Worm (Caenorhabditis elegans) whole organism, L4 larva: ENCODE data around the gene prmt-1.
A peak's percentile ranks its signal among the peaks of the same experiment; 100 is the strongest.
"Not testable (repeated sequence)": the region's sequence is repeated elsewhere in the genome, so short reads cannot be mapped to it uniquely, and the experiment has no call there.

ENCODE experiments used
- D1046.2 ChIP-seq: fragments of 200-800 bp; sonication (Bioruptor generic); IDR thresholded peaks from 2 replicates; pipeline ENCODE4 v1.3.6; 2022; ENCODE audit warnings: missing genetic modification characterization, missing compliant biosample characterization
- F49E8.2 ChIP-seq: sonication (generic microtip); optimal IDR thresholded peaks from 2 replicates; lab custom pipeline; 2016; ENCODE audit warnings: missing compliant biosample characterization, mild to moderate bottlenecking, missing genetic modification characterization, borderline replicate concordance
- R02D3.7 ChIP-seq: fragments of 150-350 bp; sonication (generic microtip); optimal IDR thresholded peaks from 3 replicates; lab custom pipeline; 2014; ENCODE audit warnings: missing biosample characterization, missing genetic modification characterization
- Y48G9A.11 ChIP-seq: fragments of 200-800 bp; sonication (Bioruptor generic); IDR thresholded peaks from 2 replicates; pipeline ENCODE4 v1.3.6; 2022; ENCODE audit warnings: missing genetic modification reagents, missing genetic modification characterization, missing compliant biosample characterization
- Y75B8A.6 ChIP-seq: fragments of 200-800 bp; sonication (Bioruptor generic); IDR thresholded peaks from 2 replicates; pipeline ENCODE4 v1.3.6; 2022; ENCODE audit warnings: missing genetic modification reagents, missing genetic modification characterization, missing compliant biosample characterization
- ZK337.2 ChIP-seq: fragments of 200-800 bp; sonication (Bioruptor generic); IDR thresholded peaks from 2 replicates; pipeline ENCODE4 v1.3.6; 2022; ENCODE audit warnings: missing genetic modification reagents, missing genetic modification characterization, missing compliant biosample characterization
- cey-2 ChIP-seq: sonication (generic microtip); optimal IDR thresholded peaks from 3 replicates; lab custom pipeline; 2017; ENCODE audit warnings: missing genetic modification characterization, mild to moderate bottlenecking, missing compliant biosample characterization, antibody characterized with exemption, borderline replicate concordance; ENCODE audit not compliant: insufficient read depth
- ctbp-1 ChIP-seq: fragments of 200-800 bp; sonication (Bioruptor generic); IDR thresholded peaks from 2 replicates; pipeline ENCODE4 v1.3.6; 2022; ENCODE audit warnings: missing genetic modification reagents, missing genetic modification characterization, missing compliant biosample characterization
- daf-12 ChIP-seq: fragments of 150-350 bp; optimal IDR thresholded peaks from 2 replicates; lab custom pipeline; 2014; ENCODE audit warnings: missing biosample characterization, missing genetic modification reagents, missing genetic modification characterization
- daf-16 ChIP-seq, 3 experiments: sonication (generic microtip); optimal IDR thresholded peaks; 2 replicates each; lab custom pipeline; 2016 to 2017; ENCODE audit warnings: missing genetic modification characterization in 3 of 3, missing genetic modification reagents in 3 of 3, mild to moderate bottlenecking in 2 of 3, missing compliant biosample characterization in 2 of 3, missing biosample characterization in 1 of 3, moderate library complexity in 1 of 3
- dmd-9 ChIP-seq: fragments of 200-800 bp; sonication (Bioruptor generic); IDR thresholded peaks from 2 replicates; pipeline ENCODE4 v1.3.6; 2022; ENCODE audit warnings: missing genetic modification reagents, missing genetic modification characterization, missing compliant biosample characterization
- dpl-1 ChIP-seq: fragments of 150-350 bp; optimal IDR thresholded peaks from 2 replicates; lab custom pipeline; 2014; ENCODE audit warnings: missing biosample characterization, missing genetic modification reagents, missing genetic modification characterization
- dve-1 ChIP-seq: sonication (generic microtip); optimal IDR thresholded peaks from 2 replicates; lab custom pipeline; 2017; ENCODE audit warnings: antibody characterized with exemption, mild to moderate bottlenecking, missing genetic modification characterization, missing compliant biosample characterization; ENCODE audit not compliant: insufficient read depth
- egl-27 ChIP-seq: sonication (generic microtip); optimal IDR thresholded peaks from 3 replicates; lab custom pipeline; 2017; ENCODE audit warnings: missing biosample characterization, missing genetic modification reagents, missing genetic modification characterization
- egl-43 ChIP-seq: fragments of 200-800 bp; sonication (Bioruptor generic); IDR thresholded peaks from 2 replicates; pipeline ENCODE4 v1.3.6; 2022; ENCODE audit warnings: missing genetic modification reagents, missing genetic modification characterization, missing compliant biosample characterization
- fkh-10 ChIP-seq: fragments of 150-350 bp; optimal IDR thresholded peaks from 2 replicates; lab custom pipeline; 2014; ENCODE audit warnings: missing biosample characterization, missing genetic modification reagents, missing genetic modification characterization
- hif-1 ChIP-seq, 2 experiments: sonication (generic microtip); optimal IDR thresholded peaks; 2 replicates each; lab custom pipeline; 2016 to 2017; ENCODE audit warnings: missing compliant biosample characterization in 2 of 2, missing genetic modification characterization in 2 of 2, missing genetic modification reagents in 2 of 2, missing genotype in 2 of 2, mild to moderate bottlenecking in 1 of 2
- hlh-11 ChIP-seq: fragments of 200-800 bp; sonication (Bioruptor generic); optimal IDR thresholded peaks from 2 replicates; lab custom pipeline; 2018; ENCODE audit warnings: mild to moderate bottlenecking, missing genetic modification characterization, missing compliant biosample characterization
- lin-13 ChIP-seq: fragments of 150-350 bp; optimal IDR thresholded peaks from 2 replicates; lab custom pipeline; 2014; ENCODE audit warnings: missing biosample characterization, missing genetic modification reagents, missing genetic modification characterization
- lin-15B ChIP-seq: fragments of 150-350 bp; sonication (generic microtip); optimal IDR thresholded peaks from 3 replicates; lab custom pipeline; 2014; ENCODE audit warnings: missing biosample characterization, missing genetic modification characterization
- lin-39 ChIP-seq: fragments of 150-350 bp; optimal IDR thresholded peaks from 2 replicates; lab custom pipeline; 2014; ENCODE audit warnings: missing biosample characterization, missing genetic modification reagents, missing genetic modification characterization
- madf-5 ChIP-seq, 2 experiments: fragments of 200-800 bp; sonication (Bioruptor generic); IDR thresholded peaks; 2 replicates each; pipeline ENCODE4 v1.3.6; 2022; ENCODE audit warnings: missing compliant biosample characterization in 2 of 2, missing genetic modification characterization in 2 of 2
- madf-9 ChIP-seq: fragments of 200-800 bp; sonication (Bioruptor generic); conservative IDR thresholded peaks from 2 replicates; pipeline ENCODE4 v1.3.6; 2022; ENCODE audit warnings: missing genetic modification reagents, missing genetic modification characterization, missing compliant biosample characterization
- mdl-1 ChIP-seq, 2 experiments: fragments of 150-350 bp in 1 of 2; sonication (generic microtip) in 1 of 2; optimal IDR thresholded peaks; 2 replicates each; lab custom pipeline; 2014 to 2017; ENCODE audit warnings: missing biosample characterization in 2 of 2, missing genetic modification characterization in 2 of 2
- mdt-29 ChIP-seq: fragments of 200-800 bp; sonication (Bioruptor generic); IDR thresholded peaks from 2 replicates; pipeline ENCODE4 v1.3.6; 2022; ENCODE audit warnings: missing genetic modification reagents, missing genetic modification characterization, missing compliant biosample characterization
- mep-1 ChIP-seq: fragments of 150-350 bp; sonication (generic microtip); optimal IDR thresholded peaks from 3 replicates; lab custom pipeline; 2014; ENCODE audit warnings: missing biosample characterization, missing genetic modification characterization
- mxl-2 ChIP-seq: fragments of 200-800 bp; sonication (Bioruptor generic); conservative IDR thresholded peaks from 2 replicates; pipeline ENCODE4 v1.3.6; 2022; ENCODE audit warnings: missing genetic modification reagents, missing genetic modification characterization, missing compliant biosample characterization
- mxl-3 ChIP-seq: fragments of 200-800 bp; sonication (Bioruptor generic); optimal IDR thresholded peaks from 2 replicates; lab custom pipeline; 2018; ENCODE audit warnings: mild to moderate bottlenecking, missing genetic modification characterization, missing compliant biosample characterization
- nhr-102 ChIP-seq: sonication (generic microtip); optimal IDR thresholded peaks from 2 replicates; lab custom pipeline; 2016; ENCODE audit warnings: mild to moderate bottlenecking, missing genetic modification characterization, moderate library complexity, missing compliant biosample characterization
- nhr-11 ChIP-seq: fragments of 150-350 bp; optimal IDR thresholded peaks from 2 replicates; lab custom pipeline; 2014; ENCODE audit warnings: missing biosample characterization, missing genetic modification characterization
- nhr-237 ChIP-seq: sonication (generic microtip); optimal IDR thresholded peaks from 2 replicates; lab custom pipeline; 2017; ENCODE audit warnings: missing biosample characterization, missing genetic modification characterization
- nhr-25 ChIP-seq: sonication (generic microtip); optimal IDR thresholded peaks from 2 replicates; lab custom pipeline; 2017; ENCODE audit warnings: missing genetic modification characterization, mild to moderate bottlenecking, missing compliant biosample characterization, antibody characterized with exemption, moderate library complexity, borderline replicate concordance; ENCODE audit not compliant: insufficient read depth
- nhr-42 ChIP-seq: fragments of 200-800 bp; sonication (Bioruptor generic); IDR thresholded peaks from 2 replicates; pipeline ENCODE4 v1.3.6; 2022; ENCODE audit warnings: missing genetic modification characterization, missing compliant biosample characterization
- php-3 ChIP-seq: fragments of 200-800 bp; sonication (Bioruptor generic); IDR thresholded peaks from 2 replicates; pipeline ENCODE4 v1.3.6; 2022; ENCODE audit warnings: missing genetic modification reagents, missing genetic modification characterization, missing compliant biosample characterization
- rbr-2 ChIP-seq: sonication (generic microtip); optimal IDR thresholded peaks from 2 replicates; lab custom pipeline; 2016; ENCODE audit warnings: missing genotype, missing genetic modification characterization, missing compliant biosample characterization
- skn-1 ChIP-seq: fragments of 150-350 bp; optimal IDR thresholded peaks from 2 replicates; lab custom pipeline; 2014; ENCODE audit warnings: missing biosample characterization, missing genetic modification characterization
- snpc-1.2 ChIP-seq: fragments of 200-800 bp; sonication (Bioruptor generic); IDR thresholded peaks from 2 replicates; pipeline ENCODE4 v1.3.6; 2022; ENCODE audit warnings: missing genetic modification reagents, missing genetic modification characterization, missing compliant biosample characterization
- tag-97 ChIP-seq: fragments of 200-800 bp; sonication (Bioruptor generic); IDR thresholded peaks from 2 replicates; pipeline ENCODE4 v1.3.6; 2022; ENCODE audit warnings: missing genetic modification characterization, missing compliant biosample characterization
- unc-130 ChIP-seq: sonication (generic microtip); optimal IDR thresholded peaks from 2 replicates; lab custom pipeline; 2016; ENCODE audit warnings: missing genetic modification reagents, missing genetic modification characterization, missing compliant biosample characterization
- unc-39 ChIP-seq: sonication (generic microtip); optimal IDR thresholded peaks from 2 replicates; lab custom pipeline; 2017; ENCODE audit warnings: missing biosample characterization, missing genetic modification characterization
- vab-7 ChIP-seq: fragments of 200-800 bp; sonication (Bioruptor generic); IDR thresholded peaks from 2 replicates; pipeline ENCODE4 v1.3.6; 2022; ENCODE audit warnings: missing genetic modification reagents, missing genetic modification characterization, missing compliant biosample characterization
- zfp-2 ChIP-seq: sonication (generic microtip); optimal IDR thresholded peaks from 2 replicates; lab custom pipeline; 2016; ENCODE audit warnings: mild to moderate bottlenecking, missing genetic modification characterization, missing compliant biosample characterization
- ztf-11 ChIP-seq: fragments of 150-350 bp; optimal IDR thresholded peaks from 2 replicates; lab custom pipeline; 2014; ENCODE audit warnings: missing biosample characterization, missing genetic modification characterization

The prmt-1 gene

DNA sequence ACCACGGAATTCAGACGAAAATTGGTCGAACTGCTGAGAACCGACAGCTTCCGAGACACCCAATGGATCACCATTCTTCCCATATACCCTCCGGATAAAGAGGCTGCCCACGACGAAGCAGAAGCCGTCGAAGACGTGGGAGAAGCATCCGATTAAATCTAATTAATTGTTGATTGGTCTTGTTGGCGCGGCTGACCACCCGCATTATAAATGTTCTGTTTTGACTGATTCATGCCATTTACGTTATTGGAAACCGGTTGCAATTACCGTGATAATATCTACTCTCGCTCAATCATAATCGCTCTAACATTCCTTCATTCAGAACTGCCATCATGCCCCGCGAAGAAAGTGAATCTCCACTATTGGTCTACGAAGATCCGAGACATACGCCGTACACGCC lies 33.8 kb upstream of the prmt-1 start, which contains the start of gene ZC15.3:
Gene ZC15.3 (plus strand): TSS at position 301 of the 400 bp plus-strand sequence.
- not testable (repeated sequence) for TF ChIP-seq Y75B8A.6 (GFP tag; lab: Robert Waterston, UW); tag-97 (GFP tag; lab: Robert Waterston, UW); unc-130 (GFP tag; lab: Kevin White, UChicago)

DNA sequence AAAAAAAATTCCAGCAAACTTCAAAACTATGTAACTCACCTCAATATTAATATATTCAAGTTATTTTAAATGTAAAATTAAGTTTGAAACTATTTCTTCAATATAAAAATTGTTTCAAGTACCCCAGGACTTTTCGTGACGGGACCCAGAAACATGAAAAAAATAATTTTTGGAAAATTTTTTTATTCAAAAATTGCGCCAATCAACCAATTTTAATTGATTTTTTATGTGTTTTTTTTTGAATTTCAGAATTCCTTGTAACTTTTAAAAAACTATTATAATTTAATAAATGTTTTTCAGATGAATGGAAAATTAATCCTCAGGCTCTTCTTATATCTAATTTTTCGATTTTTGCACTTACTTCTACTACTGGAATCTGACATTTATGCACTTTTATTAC lies 28.1 kb upstream of the prmt-1 start, which contains the start of gene ZC15.5:
Gene ZC15.5 (plus strand): TSS at position 301 of the 400 bp plus-strand sequence.
- TF ChIP-seq egl-43 (GFP tag; lab: Robert Waterston, UW) (no peak), dpl-1 (GFP tag; lab: Kevin White, UChicago) (no peak), mep-1 (no peak), nhr-102 (tag; lab: Kevin White, UChicago) (no peak), egl-27 (tag; lab: Kevin White, UChicago) (no peak), F49E8.2 (tag; lab: Kevin White, UChicago) (no peak), nhr-25 (tag; lab: Kevin White, UChicago) (no peak), lin-39 (no peak), fkh-10 (no peak), ZK337.2 (GFP tag; lab: Robert Waterston, UW) (no peak), php-3 (GFP tag; lab: Robert Waterston, UW) (no peak), daf-16 (GFP tag; optimal IDR thresholded peaks at IDR 0.05; lab: Kevin White, UChicago) (no peak), daf-16 (tag; optimal IDR thresholded peaks at IDR 0.05; lab: Kevin White, UChicago) (no peak)

DNA sequence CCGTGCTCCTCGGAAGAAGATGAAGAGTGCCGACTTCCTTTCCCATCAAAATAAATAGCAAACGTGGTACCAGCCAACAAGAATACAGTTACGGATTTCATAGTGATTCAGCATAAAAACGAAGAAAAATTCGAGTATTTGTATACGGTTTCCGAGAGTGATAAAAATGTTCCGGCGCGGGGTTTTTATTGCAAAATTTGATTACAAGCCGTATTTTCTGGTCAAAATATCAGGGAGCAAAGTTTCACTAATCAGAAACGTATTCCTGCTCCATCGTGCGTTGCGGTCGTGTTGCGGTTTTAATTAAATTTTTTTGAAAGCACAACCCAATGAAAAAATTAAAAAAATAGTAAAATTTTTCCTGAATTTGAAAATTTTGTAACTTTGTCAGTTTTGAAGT lies 24.9 kb upstream of the prmt-1 start, which contains the start of gene clec-261:
Gene clec-261 (minus strand): TSS at position 101 of the 400 bp plus-strand sequence.
- TF ChIP-seq lin-13 (GFP tag; lab: Kevin White, UChicago) (no peak), mxl-2 (no peak), nhr-25 (tag; lab: Kevin White, UChicago) (no peak), Y48G9A.11 (no peak), unc-39 (tag; lab: Kevin White, UChicago) (no peak), egl-27 (tag; lab: Kevin White, UChicago) (no peak), hif-1 (tag; optimal IDR thresholded peaks at IDR 0.05; lab: Kevin White, UChicago) (no peak), snpc-1.2 (GFP tag; lab: Robert Waterston, UW) (no peak), R02D3.7 (no peak), hlh-11 (no peak), D1046.2 (GFP tag; lab: Robert Waterston, UW) (no peak), ctbp-1 (no peak), nhr-42 (no peak), skn-1 (tag; lab: Kevin White, UChicago) (no peak), zfp-2 (no peak), daf-12 (tag; lab: Kevin White, UChicago) (no peak), nhr-237 (tag; lab: Kevin White, UChicago) (no peak), ztf-11 (tag; lab: Kevin White, UChicago) (no peak), mxl-3 (GFP tag; lab: Kevin White, UChicago) (no peak)

DNA sequence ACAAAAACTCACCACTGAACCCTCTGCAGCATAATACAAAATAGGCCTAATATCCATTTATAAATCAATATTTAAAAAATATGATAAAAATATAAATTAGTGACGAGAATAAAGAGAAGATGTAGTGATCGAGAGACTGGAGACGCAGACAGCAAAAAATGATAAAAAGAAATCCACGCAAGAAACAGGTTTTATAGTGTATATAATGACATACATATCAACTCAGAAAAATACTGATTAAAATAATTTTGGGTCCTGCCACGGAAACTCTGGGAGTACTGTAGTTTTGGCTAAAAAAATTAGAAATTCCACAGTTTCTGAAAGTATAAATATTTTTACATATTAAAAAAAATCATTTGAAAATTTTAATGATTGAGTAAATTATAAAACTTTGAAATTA lies 19.8 kb upstream of the prmt-1 start, which contains the start of gene mlt-4:
Gene mlt-4 (minus strand): TSS at position 101 of the 400 bp plus-strand sequence.
- TF ChIP-seq dmd-9 (GFP tag; lab: Robert Waterston, UW) = no peak
- no peak for TF ChIP-seq egl-27 (tag; lab: Kevin White, UChicago)

DNA sequence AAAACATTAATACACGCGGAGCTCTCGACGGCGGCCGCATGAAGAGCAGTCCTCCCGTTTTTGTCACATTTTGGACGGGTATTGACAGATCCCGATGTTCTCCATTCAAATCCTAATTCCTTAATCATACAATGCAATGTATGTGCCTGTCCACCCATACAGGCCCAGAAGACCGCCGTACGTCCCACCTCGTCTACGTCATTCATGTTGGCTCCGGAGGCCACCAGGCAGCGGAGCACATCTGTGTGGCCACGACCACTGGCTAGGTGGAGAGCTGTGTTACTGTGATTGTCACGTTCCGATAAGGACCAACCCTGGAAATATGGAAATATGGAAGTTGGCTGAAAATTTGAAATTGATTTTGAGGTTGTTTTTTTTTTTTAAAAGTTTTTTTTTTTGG lies 13.3 kb upstream of the prmt-1 start:
- TF ChIP-seq madf-5 (GFP tag; IDR thresholded peaks at IDR 0.05; lab: Robert Waterston, UW) = 0 out of 4 replicates have a peak, but pooled peaks of 1 of the 2 experiments have one; percentile 21
- TF ChIP-seq mdl-1 (tag; optimal IDR thresholded peaks at IDR 0.05; lab: Kevin White, UChicago) = no peak
- no peak for TF ChIP-seq cey-2 (tag; lab: Kevin White, UChicago)
- no peak for TF ChIP-seq daf-12 (tag; lab: Kevin White, UChicago)
- no peak for TF ChIP-seq hif-1 (tag; optimal IDR thresholded peaks at IDR 0.05; lab: Kevin White, UChicago)
- TF ChIP-seq dve-1 (tag; lab: Kevin White, UChicago) = no peak
- no peak for TF ChIP-seq nhr-11
- no peak for TF ChIP-seq rbr-2 (tag; lab: Kevin White, UChicago)
- TF ChIP-seq madf-9 = no peak
- TF ChIP-seq vab-7 (GFP tag; lab: Robert Waterston, UW) = no peak
- TF ChIP-seq lin-15B = no peak
- no peak for TF ChIP-seq mdt-29
- TF ChIP-seq lin-39 = no peak
